Fruit fly (Drosophila melanogaster): Measurements from ENCODE around the gene CG32024.

Gene CG32024

DNA sequence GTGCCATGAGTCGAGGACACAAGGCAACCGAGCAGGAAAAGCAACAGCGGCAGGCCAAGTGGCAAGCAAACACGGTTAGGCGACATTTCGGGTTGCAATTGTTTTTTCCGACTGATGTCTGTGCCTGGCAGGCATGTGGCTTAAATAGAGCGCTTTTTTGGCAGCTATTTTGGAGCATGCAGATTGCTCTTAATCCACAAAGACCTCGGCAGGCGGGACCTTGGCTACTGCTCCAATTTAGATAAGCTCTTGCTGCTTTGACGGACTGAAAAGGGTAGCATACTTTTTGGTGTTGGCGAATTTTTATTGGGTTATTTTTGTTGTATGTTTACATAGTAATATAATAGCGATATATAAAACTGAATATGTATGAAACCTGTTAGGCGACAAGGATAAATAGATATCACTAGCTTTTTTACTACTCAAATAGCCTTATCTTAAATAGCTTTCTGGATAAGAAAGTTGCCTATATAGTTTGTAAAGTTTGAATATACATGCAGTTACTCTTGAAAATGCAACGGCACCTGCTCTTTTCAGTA, at the start of gene CG32024, which contains the start of gene CG13312:
CG32024 (plus strand) TSS at position 489 of the 539 bp plus-strand sequence.
CG13312 (minus strand) TSS at position 101 of the 539 bp plus-strand sequence.
- TF ChIP-seq dmrt93B (GFP tag; optimal IDR thresholded peaks at IDR 0.05) (no peak), rgr (GFP tag; optimal IDR thresholded peaks at IDR 0.05) (no peak), br (GFP tag; optimal IDR thresholded peaks at IDR 0.05) (no peak), fru (GFP tag; optimal IDR thresholded peaks at IDR 0.05) (no peak), usp (GFP tag; optimal IDR thresholded peaks at IDR 0.05) (no peak), sv (GFP tag; optimal IDR thresholded peaks at IDR 0.05) (no peak), CrebA (GFP tag; optimal IDR thresholded peaks at IDR 0.05; ENCODE audit: borderline replicate concordance) (no peak)

DNA sequence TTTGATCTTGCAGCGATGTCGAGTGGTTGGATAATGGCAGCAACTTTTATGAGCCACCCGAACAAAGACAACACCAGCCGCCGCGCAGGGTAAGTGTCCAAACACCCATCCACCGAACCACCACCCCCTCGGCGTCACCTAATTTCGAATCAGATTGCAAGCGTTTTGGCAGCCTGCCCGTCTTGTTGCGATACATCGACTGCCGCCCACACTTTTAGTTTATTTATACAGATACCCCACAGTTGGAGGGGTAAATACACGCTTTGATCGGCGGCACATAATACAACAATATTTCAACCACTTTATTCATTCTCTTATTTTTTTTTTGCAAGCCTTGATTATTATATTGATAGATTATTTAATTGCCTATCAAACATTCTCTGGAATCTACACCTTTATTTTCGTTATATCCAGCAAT, 44.4 kb upstream of the CG32024 start:
- no peak for TF ChIP-seq sv (GFP tag; optimal IDR thresholded peaks at IDR 0.05)
- TF ChIP-seq CG9705 (GFP tag; optimal IDR thresholded peaks at IDR 0.05) = no peak
- no peak for TF ChIP-seq dmrt93B (GFP tag; optimal IDR thresholded peaks at IDR 0.05)
- TF ChIP-seq fru (GFP tag; optimal IDR thresholded peaks at IDR 0.05) = peak; percentile 53
- no peak for TF ChIP-seq Dif (GFP tag; optimal IDR thresholded peaks at IDR 0.05; ENCODE audit: partially characterized antibody)
- peak; percentile 15 for TF ChIP-seq OdsH (GFP tag; optimal IDR thresholded peaks at IDR 0.05)
- TF ChIP-seq dsf (GFP tag; optimal IDR thresholded peaks at IDR 0.05; ENCODE audit: borderline replicate concordance) = no peak
- TF ChIP-seq usp (GFP tag; optimal IDR thresholded peaks at IDR 0.05) = no peak
- no peak for TF ChIP-seq Vsx2 (GFP tag; optimal IDR thresholded peaks at IDR 0.05; ENCODE audit: partially characterized antibody)
- TF ChIP-seq Jra (GFP tag; optimal IDR thresholded peaks at IDR 0.05) = no peak
- no peak for TF ChIP-seq sage (GFP tag; optimal IDR thresholded peaks at IDR 0.05)
- TF ChIP-seq jim (GFP tag; optimal IDR thresholded peaks at IDR 0.05) = no peak
- peak; percentile 36 for TF ChIP-seq br (GFP tag; optimal IDR thresholded peaks at IDR 0.05)
- no peak for TF ChIP-seq CG32264 (GFP tag; optimal IDR thresholded peaks at IDR 0.05)
- no peak for TF ChIP-seq Hnf4 (GFP tag; optimal IDR thresholded peaks at IDR 0.05)
- no peak for TF ChIP-seq Hr83 (GFP tag; optimal IDR thresholded peaks at IDR 0.05; ENCODE audit: poor library complexity, severe bottlenecking)
- TF ChIP-seq Myc (optimal IDR thresholded peaks at IDR 0.05) = no peak
- TF ChIP-seq h (GFP tag; optimal IDR thresholded peaks at IDR 0.05) = peak; percentile 68
- TF ChIP-seq ey (GFP tag; optimal IDR thresholded peaks at IDR 0.05) = peak; percentile 61
- peak; percentile 60 for TF ChIP-seq rgr (GFP tag; optimal IDR thresholded peaks at IDR 0.05)
- no peak for TF ChIP-seq Dfd (GFP tag; optimal IDR thresholded peaks at IDR 0.05)
- peak in 1 of 2 experiments; percentile 41 for TF ChIP-seq foxo (GFP tag; optimal IDR thresholded peaks at IDR 0.05)
- peak; percentile 10 for TF ChIP-seq psq (GFP tag; optimal IDR thresholded peaks at IDR 0.05)
- TF ChIP-seq CrebA (GFP tag; optimal IDR thresholded peaks at IDR 0.05; ENCODE audit: borderline replicate concordance) = no peak
- no peak for TF ChIP-seq Abd-B (GFP tag; optimal IDR thresholded peaks at IDR 0.05)

DNA sequence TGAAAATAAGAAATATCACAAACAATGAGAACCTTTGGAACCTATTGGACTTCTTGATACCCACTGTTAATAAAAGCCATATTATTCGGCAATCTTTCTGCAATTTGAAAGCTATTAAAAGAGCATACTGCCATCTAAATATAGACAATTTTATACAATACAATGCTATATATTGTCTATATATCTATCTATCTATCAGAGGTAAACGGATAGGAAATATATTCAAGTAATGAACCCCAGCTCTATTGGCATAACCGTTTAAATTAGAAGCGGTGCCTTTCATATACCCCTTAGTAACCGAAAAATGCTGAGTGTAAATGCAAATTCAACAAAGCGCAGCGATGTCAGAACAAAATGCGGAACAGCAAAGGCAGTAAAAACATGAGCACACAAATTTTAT, 43.6 kb upstream of the CG32024 start:
- TF ChIP-seq HLH106 (tag; optimal IDR thresholded peaks at IDR 0.05) = peak; percentile 17
- TF ChIP-seq ey (GFP tag; optimal IDR thresholded peaks at IDR 0.05) = peak; percentile 29
- no peak for TF ChIP-seq sv (GFP tag; optimal IDR thresholded peaks at IDR 0.05)
- TF ChIP-seq pan (optimal IDR thresholded peaks at IDR 0.05) = peak; percentile 42

DNA sequence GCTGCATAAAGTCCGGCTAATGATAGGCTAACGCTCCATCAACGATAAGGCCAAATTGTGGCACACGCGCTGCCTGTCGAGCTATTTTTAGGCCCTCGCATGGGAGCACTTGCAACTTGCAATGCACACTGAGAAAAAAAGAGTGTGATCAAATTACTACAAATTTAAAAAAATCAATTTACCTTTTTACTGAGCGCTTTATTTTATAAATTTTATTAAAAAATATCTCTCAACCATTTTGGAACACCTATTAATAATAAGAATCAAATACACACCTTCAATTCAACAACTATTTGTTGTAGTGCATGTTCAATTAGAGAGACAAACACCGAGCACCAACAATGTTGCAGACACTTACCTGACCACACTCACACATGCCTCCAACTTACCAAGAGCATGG, 41.9 kb upstream of the CG32024 start:
- TF ChIP-seq Hr83 (GFP tag; optimal IDR thresholded peaks at IDR 0.05; ENCODE audit: poor library complexity, severe bottlenecking) = no peak
- no peak for TF ChIP-seq HLH106 (tag; optimal IDR thresholded peaks at IDR 0.05)
- no peak for TF ChIP-seq fru (GFP tag; optimal IDR thresholded peaks at IDR 0.05)

DNA sequence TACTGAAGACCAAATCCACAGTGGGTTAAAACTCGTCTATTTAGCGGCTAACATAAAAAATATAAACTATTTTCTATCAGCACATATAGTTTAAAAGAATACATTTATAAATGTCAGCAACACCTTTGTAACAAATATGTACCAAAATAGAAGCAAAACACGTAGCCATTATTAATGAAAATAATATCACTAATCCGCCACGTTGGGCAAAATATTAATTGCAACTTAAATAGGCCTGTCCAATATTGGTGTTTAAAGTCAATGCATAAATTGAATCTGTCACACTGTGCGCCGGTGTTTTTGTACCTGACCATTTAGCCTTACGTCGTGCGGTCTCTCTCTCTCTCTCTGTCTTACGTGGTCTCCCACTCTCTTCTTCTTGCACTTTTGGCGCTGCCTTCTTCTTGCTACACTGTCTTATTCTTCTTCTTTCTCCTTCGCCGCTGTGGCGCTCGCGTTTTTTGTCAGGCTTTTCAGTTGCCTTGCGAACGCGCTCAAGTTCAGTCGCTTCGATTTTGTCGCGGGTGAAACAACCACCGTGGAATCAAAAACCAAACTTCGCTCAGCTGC, 41.3 kb upstream of the CG32024 start:
- TF ChIP-seq Abd-B (GFP tag; optimal IDR thresholded peaks at IDR 0.05) (no peak), lola (GFP tag; optimal IDR thresholded peaks at IDR 0.05) (no peak), sv (GFP tag; optimal IDR thresholded peaks at IDR 0.05) (peak; percentile 99), OdsH (GFP tag; optimal IDR thresholded peaks at IDR 0.05) (peak; percentile 98), ey (GFP tag; optimal IDR thresholded peaks at IDR 0.05) (peak; percentile 98), CG32264 (GFP tag; optimal IDR thresholded peaks at IDR 0.05) (peak; percentile 87), rgr (GFP tag; optimal IDR thresholded peaks at IDR 0.05) (peak; percentile 97), sage (GFP tag; optimal IDR thresholded peaks at IDR 0.05) (peak; percentile 93), Sp1 (GFP tag; optimal IDR thresholded peaks at IDR 0.05) (peak; percentile 98), Jra (GFP tag; optimal IDR thresholded peaks at IDR 0.05) (peak; percentile 89), dsf (GFP tag; optimal IDR thresholded peaks at IDR 0.05; ENCODE audit: borderline replicate concordance) (peak; percentile 82), brk (GFP tag; optimal IDR thresholded peaks at IDR 0.05) (peak; percentile 94), Hnf4 (GFP tag; optimal IDR thresholded peaks at IDR 0.05) (peak; percentile 93), dmrt93B (GFP tag; optimal IDR thresholded peaks at IDR 0.05) (peak; percentile 98), Dfd (GFP tag; optimal IDR thresholded peaks at IDR 0.05) (no peak), Dif (GFP tag; optimal IDR thresholded peaks at IDR 0.05; ENCODE audit: partially characterized antibody) (peak; percentile 41), CG9705 (GFP tag; optimal IDR thresholded peaks at IDR 0.05) (peak; percentile 98), br (GFP tag; optimal IDR thresholded peaks at IDR 0.05) (peak; percentile 97), Myc (optimal IDR thresholded peaks at IDR 0.05) (no peak), tai (GFP tag; optimal IDR thresholded peaks at IDR 0.05) (peak; percentile 94), usp (GFP tag; optimal IDR thresholded peaks at IDR 0.05) (no peak), Hr83 (GFP tag; optimal IDR thresholded peaks at IDR 0.05; ENCODE audit: poor library complexity, severe bottlenecking) (peak; percentile 76), Hr78 (GFP tag; optimal IDR thresholded peaks at IDR 0.05) (no peak), Rel (GFP tag; optimal IDR thresholded peaks at IDR 0.05) (peak; percentile 86), Rel (tag; optimal IDR thresholded peaks at IDR 0.05) (peak; percentile 78), GATAd (GFP tag; optimal IDR thresholded peaks at IDR 0.05) (peak; percentile 68), N (GFP tag; optimal IDR thresholded peaks at IDR 0.05) (no peak), psq (GFP tag; optimal IDR thresholded peaks at IDR 0.05) (peak; percentile 96), woc (GFP tag; optimal IDR thresholded peaks at IDR 0.05) (peak; percentile 97), HLH106 (tag; optimal IDR thresholded peaks at IDR 0.05) (peak; percentile 98)
